Fruit fly (Drosophila melanogaster) whole organism, embryonic: ENCODE results near the gene CG11668.

Experiments used
- CG14860 ChIP-seq: fragments of 200-800 bp; sonication (Bioruptor generic); IDR thresholded peaks from 3 replicates; pipeline ENCODE4 v1.3.6; 2022; ENCODE audit warnings: missing biosample characterization, missing genetic modification characterization; ENCODE audit not compliant: partially characterized antibody
- croc ChIP-seq: fragments of 200-800 bp; sonication (Bioruptor generic); conservative IDR thresholded peaks from 3 replicates; pipeline ENCODE4 v1.3.6; 2022; ENCODE audit warnings: missing biosample characterization, missing genetic modification characterization
- nerfin-1 ChIP-seq: fragments of 200-800 bp; sonication (Bioruptor generic); optimal IDR thresholded peaks from 3 replicates; lab custom pipeline; 2019; ENCODE audit warnings: missing biosample characterization, mild to moderate bottlenecking, missing genetic modification characterization, moderate library complexity

- TF ChIP-seq CG14860 (GFP tag; lab: Robert Waterston, UW) (no peak), croc (GFP tag; lab: Robert Waterston, UW) (no peak), nerfin-1 (tag; lab: Kevin White, UChicago) (no peak)
These were observed 18.4 kb downstream of the CG11668 start for dm6 chr3R:13056553-13056952.
